Fruit fly (Drosophila melanogaster): ENCODE measurements around the gene CG14151.

The CG14151 gene

dm6 chr3L:10665433-10666150 is 37.3 kb upstream of the CG14151 start (continued):
- TF ChIP-seq CG17359 (tag; optimal IDR thresholded peaks at IDR 0.05) (peak; percentile 98), CG8944 (GFP tag; optimal IDR thresholded peaks at IDR 0.05) (peak; percentile 60), CG14667 (GFP tag; IDR thresholded peaks at IDR 0.05) (peak; percentile 86), CG1602 (GFP tag; optimal IDR thresholded peaks at IDR 0.05) (peak; percentile 96), bsh (GFP tag; optimal IDR thresholded peaks at IDR 0.05) (peak; percentile 96 to 97), CG7839 (tag; optimal IDR thresholded peaks at IDR 0.05) (peak; percentile 99), chn (GFP tag; optimal IDR thresholded peaks at IDR 0.05) (peak; percentile 89), dpn (GFP tag; optimal IDR thresholded peaks at IDR 0.05) (peak; percentile 86 to 95), B-H1 (GFP tag; IDR thresholded peaks at IDR 0.05) (peak; percentile 89), zfh2 (GFP tag; optimal IDR thresholded peaks at IDR 0.05) (peak; percentile 64), Jarid2 (GFP tag; optimal IDR thresholded peaks at IDR 0.05) (peak; percentile 90), CG9215 (GFP tag; IDR thresholded peaks at IDR 0.05) (peak; percentile 88), CG6654 (GFP tag; optimal IDR thresholded peaks at IDR 0.05) (peak; percentile 82), fd102C (GFP tag; optimal IDR thresholded peaks at IDR 0.05) (peak; percentile 90), CG13123 (GFP tag; optimal IDR thresholded peaks at IDR 0.05) (peak; percentile 92), Rx (GFP tag; IDR thresholded peaks at IDR 0.05) (peak; percentile 59), GATAe (GFP tag; conservative IDR thresholded peaks at IDR 0.05) (peak; percentile 57), NC2β (GFP tag; optimal IDR thresholded peaks at IDR 0.05) (peak; percentile 83), Pdp1 (GFP tag; optimal IDR thresholded peaks at IDR 0.05) (peak; percentile 88 to 94), dati (GFP tag; IDR thresholded peaks at IDR 0.05) (peak; percentile 81), D19B (GFP tag; optimal IDR thresholded peaks at IDR 0.05) (peak; percentile 89), Blimp-1 (GFP tag; optimal IDR thresholded peaks at IDR 0.05) (peak; percentile 96), sens (GFP tag) (peak; percentile 98), Ptx1 (GFP tag; IDR thresholded peaks at IDR 0.05) (peak; percentile 93), CG18764 (GFP tag; optimal IDR thresholded peaks at IDR 0.05) (peak; percentile 91), CG3838 (GFP tag; optimal IDR thresholded peaks at IDR 0.05) (peak; percentile 76), Vsx1 (GFP tag; optimal IDR thresholded peaks at IDR 0.05) (peak; percentile 96), CG1792 (GFP tag; optimal IDR thresholded peaks at IDR 0.05) (peak; percentile 73), ase (GFP tag; IDR thresholded peaks at IDR 0.05) (peak; percentile 85; the same call in 2 of the 3 replicates), maf-S (GFP tag; optimal IDR thresholded peaks at IDR 0.05) (peak; percentile 78), CG14965 (GFP tag; optimal IDR thresholded peaks at IDR 0.05; ENCODE audit: borderline replicate concordance) (peak; percentile 9), tin (GFP tag; optimal IDR thresholded peaks at IDR 0.05) (peak; percentile 96), Ets97D (GFP tag; optimal IDR thresholded peaks at IDR 0.05) (peak; percentile 65), nmo (GFP tag; optimal IDR thresholded peaks at IDR 0.05) (peak; percentile 99), bcd (GFP tag; optimal IDR thresholded peaks at IDR 0.05) (peak; percentile 97), Fer1 (GFP tag; optimal IDR thresholded peaks at IDR 0.05) (peak; percentile 97), CG4360 (GFP tag; IDR thresholded peaks at IDR 0.05) (peak; percentile 70), usp (GFP tag; optimal IDR thresholded peaks at IDR 0.05) (no peak), CG8478 (optimal IDR thresholded peaks at IDR 0.05) (peak; percentile 72), Dad (GFP tag; optimal IDR thresholded peaks at IDR 0.05) (peak; percentile 78), B-H2 (GFP tag; optimal IDR thresholded peaks at IDR 0.05) (peak; percentile 78), CG17361 (GFP tag; IDR thresholded peaks at IDR 0.05) (peak; percentile 99), CG10431 (GFP tag; optimal IDR thresholded peaks at IDR 0.05) (peak; percentile 94), CG16815 (GFP tag; optimal IDR thresholded peaks at IDR 0.05) (peak; percentile 97), CG15514 (GFP tag; optimal IDR thresholded peaks at IDR 0.05) (peak; percentile 87), ash1 (GFP tag; optimal IDR thresholded peaks at IDR 0.05) (peak; percentile 66), CG31365 (tag; optimal IDR thresholded peaks at IDR 0.05) (peak; percentile 80), aop (GFP tag; IDR thresholded peaks at IDR 0.05) (peak; percentile 82), CG12942 (GFP tag; optimal IDR thresholded peaks at IDR 0.05) (peak; percentile 89), CG12659 (GFP tag; optimal IDR thresholded peaks at IDR 0.05) (peak; percentile 99)
